Worm (Caenorhabditis elegans) whole organism, L4 larva: ENCODE data around the gene srt-28.

Experiments used
- D1046.2 ChIP-seq: fragments of 200-800 bp; sonication (Bioruptor generic); IDR thresholded peaks from 2 replicates; pipeline ENCODE4 v1.3.6; 2022; ENCODE audit warnings: missing genetic modification characterization, missing compliant biosample characterization
- F44E2.7 ChIP-seq: fragments of 200-800 bp; sonication (Bioruptor generic); IDR thresholded peaks from 2 replicates; pipeline ENCODE4 v2.1.2; 2022; ENCODE audit warnings: missing genetic modification characterization, missing compliant biosample characterization
- R02D3.7 ChIP-seq: fragments of 150-350 bp; sonication (generic microtip); optimal IDR thresholded peaks from 3 replicates; lab custom pipeline; 2014; ENCODE audit warnings: missing biosample characterization, missing genetic modification characterization
- T26A8.4 ChIP-seq: fragments of 200-800 bp; sonication (Bioruptor generic); IDR thresholded peaks from 2 replicates; pipeline ENCODE4 v1.3.6; 2022; ENCODE audit warnings: missing genetic modification characterization, missing compliant biosample characterization
- Y5F2A.4 ChIP-seq: fragments of 200-800 bp; sonication (Bioruptor generic); optimal IDR thresholded peaks from 2 replicates; lab custom pipeline; 2018; ENCODE audit warnings: mild to moderate bottlenecking, missing genetic modification characterization, missing compliant biosample characterization
- Y75B8A.6 ChIP-seq: fragments of 200-800 bp; sonication (Bioruptor generic); IDR thresholded peaks from 2 replicates; pipeline ENCODE4 v1.3.6; 2022; ENCODE audit warnings: missing genetic modification reagents, missing genetic modification characterization, missing compliant biosample characterization
- ZK337.2 ChIP-seq: fragments of 200-800 bp; sonication (Bioruptor generic); IDR thresholded peaks from 2 replicates; pipeline ENCODE4 v1.3.6; 2022; ENCODE audit warnings: missing genetic modification reagents, missing genetic modification characterization, missing compliant biosample characterization
- arid-1 ChIP-seq: fragments of 200-800 bp; sonication (Bioruptor generic); conservative IDR thresholded peaks from 2 replicates; pipeline ENCODE4 v1.3.6; 2022; ENCODE audit warnings: missing genetic modification reagents, missing genetic modification characterization, missing compliant biosample characterization
- attf-4 ChIP-seq: sonication (generic microtip); optimal IDR thresholded peaks from 3 replicates; lab custom pipeline; 2017; ENCODE audit warnings: missing biosample characterization, missing genetic modification characterization
- ceh-28 ChIP-seq: fragments of 150-350 bp; optimal IDR thresholded peaks from 2 replicates; lab custom pipeline; 2014; ENCODE audit warnings: missing biosample characterization, missing genetic modification reagents, missing genetic modification characterization
- ceh-32 ChIP-seq: sonication (generic microtip); optimal IDR thresholded peaks from 2 replicates; lab custom pipeline; 2016; ENCODE audit warnings: mild to moderate bottlenecking, missing genetic modification characterization, missing compliant biosample characterization; ENCODE audit not compliant: poor library complexity
- ceh-62 ChIP-seq: sonication (generic microtip); optimal IDR thresholded peaks from 2 replicates; lab custom pipeline; 2017; ENCODE audit warnings: missing biosample characterization, missing genetic modification characterization
- ceh-82 ChIP-seq: sonication (generic microtip); optimal IDR thresholded peaks from 2 replicates; lab custom pipeline; 2017; ENCODE audit warnings: missing biosample characterization, missing genetic modification characterization
- ces-1 ChIP-seq: fragments of 150-350 bp; sonication (generic microtip); optimal IDR thresholded peaks from 4 replicates; lab custom pipeline; 2014; ENCODE audit warnings: missing biosample characterization, missing genetic modification reagents, missing genetic modification characterization
- daf-16 ChIP-seq, 3 experiments: sonication (generic microtip); optimal IDR thresholded peaks; 2 replicates each; lab custom pipeline; 2016 to 2017; ENCODE audit warnings: missing genetic modification characterization in 3 of 3, missing genetic modification reagents in 3 of 3, mild to moderate bottlenecking in 2 of 3, missing compliant biosample characterization in 2 of 3, missing biosample characterization in 1 of 3, moderate library complexity in 1 of 3
- dmd-6 ChIP-seq: fragments of 200-800 bp; sonication (Bioruptor generic); IDR thresholded peaks from 2 replicates; pipeline ENCODE4 v1.3.6; 2022; ENCODE audit warnings: missing genetic modification reagents, missing genetic modification characterization, missing compliant biosample characterization
- dmd-9 ChIP-seq: fragments of 200-800 bp; sonication (Bioruptor generic); IDR thresholded peaks from 2 replicates; pipeline ENCODE4 v1.3.6; 2022; ENCODE audit warnings: missing genetic modification reagents, missing genetic modification characterization, missing compliant biosample characterization
- duxl-1 ChIP-seq: sonication (generic microtip); optimal IDR thresholded peaks from 2 replicates; lab custom pipeline; 2016; ENCODE audit warnings: mild to moderate bottlenecking, missing genetic modification characterization, moderate library complexity, missing compliant biosample characterization; ENCODE audit not compliant: poor library complexity
- egl-43 ChIP-seq: fragments of 200-800 bp; sonication (Bioruptor generic); IDR thresholded peaks from 2 replicates; pipeline ENCODE4 v1.3.6; 2022; ENCODE audit warnings: missing genetic modification reagents, missing genetic modification characterization, missing compliant biosample characterization
- hif-1 ChIP-seq, 2 experiments: sonication (generic microtip); optimal IDR thresholded peaks; 2 replicates each; lab custom pipeline; 2016 to 2017; ENCODE audit warnings: missing compliant biosample characterization in 2 of 2, missing genetic modification characterization in 2 of 2, missing genetic modification reagents in 2 of 2, missing genotype in 2 of 2, mild to moderate bottlenecking in 1 of 2
- hlh-11 ChIP-seq: fragments of 200-800 bp; sonication (Bioruptor generic); optimal IDR thresholded peaks from 2 replicates; lab custom pipeline; 2018; ENCODE audit warnings: mild to moderate bottlenecking, missing genetic modification characterization, missing compliant biosample characterization
- hmg-1.1 ChIP-seq: fragments of 200-800 bp; sonication (Bioruptor generic); IDR thresholded peaks from 2 replicates; pipeline ENCODE4 v1.3.6; 2022; ENCODE audit warnings: missing genetic modification reagents, missing genetic modification characterization, missing compliant biosample characterization
- jun-1 ChIP-seq: fragments of 150-350 bp; optimal IDR thresholded peaks from 2 replicates; lab custom pipeline; 2014; ENCODE audit warnings: missing biosample characterization, missing genetic modification reagents, missing genetic modification characterization
- lin-29 ChIP-seq: fragments of 200-800 bp; sonication (Bioruptor generic); IDR thresholded peaks from 2 replicates; pipeline ENCODE4 v1.3.6; 2022; ENCODE audit warnings: missing genetic modification reagents, missing genetic modification characterization, missing compliant biosample characterization
- lir-3 ChIP-seq: sonication (generic microtip); optimal IDR thresholded peaks from 2 replicates; lab custom pipeline; 2016; ENCODE audit warnings: mild to moderate bottlenecking, missing genetic modification characterization, missing compliant biosample characterization
- lsy-2 ChIP-seq, 2 experiments: fragments of 150-350 bp in 1 of 2; sonication (generic microtip) in 1 of 2; optimal IDR thresholded peaks; 2 replicates each; lab custom pipeline; 2014 to 2017; ENCODE audit warnings: missing biosample characterization in 2 of 2, missing genetic modification characterization in 2 of 2
- madf-5 ChIP-seq, 2 experiments: fragments of 200-800 bp; sonication (Bioruptor generic); IDR thresholded peaks; 2 replicates each; pipeline ENCODE4 v1.3.6; 2022; ENCODE audit warnings: missing compliant biosample characterization in 2 of 2, missing genetic modification characterization in 2 of 2
- madf-9 ChIP-seq: fragments of 200-800 bp; sonication (Bioruptor generic); conservative IDR thresholded peaks from 2 replicates; pipeline ENCODE4 v1.3.6; 2022; ENCODE audit warnings: missing genetic modification reagents, missing genetic modification characterization, missing compliant biosample characterization
- mep-1 ChIP-seq: fragments of 150-350 bp; sonication (generic microtip); optimal IDR thresholded peaks from 3 replicates; lab custom pipeline; 2014; ENCODE audit warnings: missing biosample characterization, missing genetic modification characterization
- mxl-2 ChIP-seq: fragments of 200-800 bp; sonication (Bioruptor generic); conservative IDR thresholded peaks from 2 replicates; pipeline ENCODE4 v1.3.6; 2022; ENCODE audit warnings: missing genetic modification reagents, missing genetic modification characterization, missing compliant biosample characterization
- nhr-10 ChIP-seq: fragments of 150-350 bp; optimal IDR thresholded peaks from 2 replicates; lab custom pipeline; 2014; ENCODE audit warnings: missing biosample characterization, missing genetic modification characterization
- nhr-25 ChIP-seq: sonication (generic microtip); optimal IDR thresholded peaks from 2 replicates; lab custom pipeline; 2017; ENCODE audit warnings: missing genetic modification characterization, mild to moderate bottlenecking, missing compliant biosample characterization, antibody characterized with exemption, moderate library complexity, borderline replicate concordance; ENCODE audit not compliant: insufficient read depth
- nhr-6 ChIP-seq: fragments of 150-350 bp; optimal IDR thresholded peaks from 2 replicates; lab custom pipeline; 2014; ENCODE audit warnings: missing biosample characterization, missing genetic modification characterization
- nhr-76 ChIP-seq: fragments of 150-350 bp; optimal IDR thresholded peaks from 2 replicates; lab custom pipeline; 2014; ENCODE audit warnings: missing biosample characterization, missing genetic modification characterization
- nhr-77 ChIP-seq: fragments of 150-350 bp; optimal IDR thresholded peaks from 2 replicates; lab custom pipeline; 2014; ENCODE audit warnings: missing biosample characterization, missing genetic modification characterization
- pha-4 ChIP-seq, 2 experiments: fragments of 150-350 bp in 1 of 2; fragments of 200-800 bp in 1 of 2; sonication (Bioruptor generic) in 1 of 2; IDR thresholded peaks in 1 of 2; optimal IDR thresholded peaks in 1 of 2; 2 replicates each; pipeline versions ENCODE4 v1.3.6 to Lab custom; 2014 to 2022; ENCODE audit warnings: missing genetic modification characterization in 2 of 2, missing genetic modification reagents in 2 of 2, missing biosample characterization in 1 of 2, missing compliant biosample characterization in 1 of 2
- php-3 ChIP-seq: fragments of 200-800 bp; sonication (Bioruptor generic); IDR thresholded peaks from 2 replicates; pipeline ENCODE4 v1.3.6; 2022; ENCODE audit warnings: missing genetic modification reagents, missing genetic modification characterization, missing compliant biosample characterization
- pqm-1 ChIP-seq: sonication (generic microtip); optimal IDR thresholded peaks from 2 replicates; lab custom pipeline; 2017; ENCODE audit warnings: missing biosample characterization, missing genetic modification characterization
- saeg-2 ChIP-seq: fragments of 200-800 bp; sonication (Bioruptor generic); IDR thresholded peaks from 2 replicates; pipeline ENCODE4 v1.3.6; 2022; ENCODE audit warnings: missing genetic modification reagents, missing genetic modification characterization, missing compliant biosample characterization
- set-16 ChIP-seq: fragments of 200-800 bp; sonication (Bioruptor generic); IDR thresholded peaks from 2 replicates; pipeline ENCODE4 v1.3.6; 2022; ENCODE audit warnings: missing genetic modification reagents, missing genetic modification characterization, missing compliant biosample characterization
- tag-97 ChIP-seq: fragments of 200-800 bp; sonication (Bioruptor generic); IDR thresholded peaks from 2 replicates; pipeline ENCODE4 v1.3.6; 2022; ENCODE audit warnings: missing genetic modification characterization, missing compliant biosample characterization
- tra-1 ChIP-seq: fragments of 200-800 bp; sonication (Bioruptor generic); IDR thresholded peaks from 2 replicates; pipeline ENCODE4 v1.3.6; 2022; ENCODE audit warnings: missing genetic modification reagents, missing genetic modification characterization, missing compliant biosample characterization
- unc-130 ChIP-seq: sonication (generic microtip); optimal IDR thresholded peaks from 2 replicates; lab custom pipeline; 2016; ENCODE audit warnings: missing genetic modification reagents, missing genetic modification characterization, missing compliant biosample characterization
- unc-39 ChIP-seq: sonication (generic microtip); optimal IDR thresholded peaks from 2 replicates; lab custom pipeline; 2017; ENCODE audit warnings: missing biosample characterization, missing genetic modification characterization
- vab-7 ChIP-seq: fragments of 200-800 bp; sonication (Bioruptor generic); IDR thresholded peaks from 2 replicates; pipeline ENCODE4 v1.3.6; 2022; ENCODE audit warnings: missing genetic modification reagents, missing genetic modification characterization, missing compliant biosample characterization
- zfp-2 ChIP-seq: sonication (generic microtip); optimal IDR thresholded peaks from 2 replicates; lab custom pipeline; 2016; ENCODE audit warnings: mild to moderate bottlenecking, missing genetic modification characterization, missing compliant biosample characterization

The srt-28 gene

DNA sequence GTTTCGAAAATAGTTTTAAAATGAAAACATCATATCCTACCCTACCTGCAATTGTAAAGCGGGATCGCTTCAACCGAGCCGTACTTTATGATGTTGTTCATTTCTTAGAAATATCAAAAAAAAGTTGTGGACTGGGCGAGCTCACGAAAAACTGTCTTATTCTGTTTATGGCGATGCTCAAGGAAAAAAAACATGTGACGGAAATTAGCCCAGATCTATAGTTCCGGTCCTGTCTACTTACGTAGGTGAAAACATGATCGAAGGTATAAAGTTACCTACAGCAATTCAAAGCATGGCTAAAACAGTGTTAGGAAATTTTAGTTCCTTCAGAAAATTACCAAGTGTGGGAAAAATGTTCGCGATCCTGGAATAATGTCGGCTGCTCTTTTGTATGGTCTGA lies 7.3 kb upstream of the srt-28 start, which contains the start of gene srt-27:
Gene srt-27 (minus strand): TSS at position 101 of the 400 bp plus-strand sequence.
- TF ChIP-seq F44E2.7: no peak
- no peak for TF ChIP-seq Y75B8A.6 (GFP tag; lab: Robert Waterston, UW)
- no peak for TF ChIP-seq arid-1
- no peak for TF ChIP-seq D1046.2 (GFP tag; lab: Robert Waterston, UW)
- TF ChIP-seq egl-43: no peak
- TF ChIP-seq tra-1: no peak
- TF ChIP-seq nhr-10 (tag; lab: Kevin White, UChicago): no peak
- no peak for TF ChIP-seq vab-7 (GFP tag; lab: Robert Waterston, UW)
- no peak for TF ChIP-seq hlh-11 (tag; lab: Kevin White, UChicago)
- TF ChIP-seq dmd-9 (GFP tag; lab: Robert Waterston, UW): no peak
- TF ChIP-seq nhr-77: no peak
- TF ChIP-seq zfp-2: no peak

DNA sequence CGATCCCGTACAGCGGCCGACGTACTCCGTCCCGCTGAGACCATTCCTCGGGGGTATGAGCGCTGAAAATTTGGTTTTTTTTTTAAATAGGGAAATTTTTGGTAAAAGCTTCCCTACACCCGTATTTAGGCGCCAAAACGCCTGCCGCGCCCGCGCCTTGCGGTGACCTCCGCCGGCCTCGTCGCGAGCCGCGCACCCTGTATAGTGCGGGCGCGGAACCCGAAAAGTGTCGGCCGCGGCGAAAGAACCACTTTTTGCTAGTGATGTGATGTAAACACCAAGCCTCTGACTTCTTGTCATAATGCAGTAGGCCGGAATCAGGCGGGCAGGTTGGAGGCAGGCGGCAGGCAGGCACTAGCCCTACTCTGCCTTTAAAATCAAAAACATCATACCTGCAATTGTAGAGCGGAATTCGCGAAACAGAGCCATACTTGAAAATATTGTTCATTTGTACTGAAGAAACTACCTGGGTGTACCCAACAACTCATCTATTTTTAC lies 5.3 kb upstream of the srt-28 start, which contains the start of gene srt-29:
Gene srt-29 (minus strand): TSS at position 448 of the 498 bp plus-strand sequence.
- no peak for TF ChIP-seq daf-16 (GFP tag; optimal IDR thresholded peaks at IDR 0.05; lab: Kevin White, UChicago)
- no peak for TF ChIP-seq daf-16 (tag; optimal IDR thresholded peaks at IDR 0.05; lab: Kevin White, UChicago)
- no peak for TF ChIP-seq R02D3.7 (tag; lab: Kevin White, UChicago)
- peak; percentile 55; the same call in 1 of the 2 replicates for TF ChIP-seq egl-43
- TF ChIP-seq jun-1: no peak
- TF ChIP-seq ceh-32 (tag; lab: Kevin White, UChicago): no peak
- no peak for TF ChIP-seq nhr-76
- TF ChIP-seq nhr-77: no peak
- no peak for TF ChIP-seq pqm-1 (tag; lab: Kevin White, UChicago)
- no peak for TF ChIP-seq lir-3 (tag; lab: Kevin White, UChicago)
- no peak for TF ChIP-seq ZK337.2 (GFP tag; lab: Robert Waterston, UW)
- TF ChIP-seq ceh-82: no peak
- TF ChIP-seq ceh-28: no peak
- TF ChIP-seq mxl-2 (GFP tag; lab: Robert Waterston, UW): 0 out of 2 replicates have a peak, but pooled peaks have one; percentile 15
- TF ChIP-seq Y5F2A.4 (GFP tag; lab: Kevin White, UChicago): no peak
- peak; percentile 93 for TF ChIP-seq set-16 (GFP tag; lab: Robert Waterston, UW)
- TF ChIP-seq dmd-6: no peak
- TF ChIP-seq lin-29 (GFP tag; lab: Robert Waterston, UW): no peak
- TF ChIP-seq saeg-2 (GFP tag; lab: Robert Waterston, UW): no peak
- TF ChIP-seq mep-1: no peak
- no peak for TF ChIP-seq attf-4 (tag; lab: Kevin White, UChicago)
- TF ChIP-seq tag-97 (GFP tag; lab: Robert Waterston, UW): no peak
- TF ChIP-seq ceh-62: no peak

DNA sequence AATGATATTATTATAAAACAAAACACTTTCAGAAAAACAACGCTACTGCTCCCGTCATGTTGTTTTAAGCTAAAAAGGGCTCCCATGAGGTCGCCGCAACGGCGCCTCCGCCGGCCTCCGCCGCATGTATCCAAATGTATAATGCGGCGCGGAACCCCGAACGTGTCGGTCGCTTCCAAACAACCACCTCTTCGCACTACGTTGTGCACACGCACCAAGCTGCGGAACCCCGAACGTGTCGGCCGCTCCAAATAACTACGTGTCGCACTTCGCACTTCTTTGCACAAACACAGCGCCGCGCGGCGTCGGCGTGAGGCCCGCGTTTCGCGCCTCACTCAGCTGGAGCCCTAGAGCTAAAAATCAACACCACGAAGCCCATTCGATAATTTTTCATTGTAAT lies 3.5 kb upstream of the srt-28 start:
- TF ChIP-seq set-16 (GFP tag; lab: Robert Waterston, UW): peak; percentile 80
- TF ChIP-seq nhr-6 (tag; lab: Kevin White, UChicago): no peak

DNA sequence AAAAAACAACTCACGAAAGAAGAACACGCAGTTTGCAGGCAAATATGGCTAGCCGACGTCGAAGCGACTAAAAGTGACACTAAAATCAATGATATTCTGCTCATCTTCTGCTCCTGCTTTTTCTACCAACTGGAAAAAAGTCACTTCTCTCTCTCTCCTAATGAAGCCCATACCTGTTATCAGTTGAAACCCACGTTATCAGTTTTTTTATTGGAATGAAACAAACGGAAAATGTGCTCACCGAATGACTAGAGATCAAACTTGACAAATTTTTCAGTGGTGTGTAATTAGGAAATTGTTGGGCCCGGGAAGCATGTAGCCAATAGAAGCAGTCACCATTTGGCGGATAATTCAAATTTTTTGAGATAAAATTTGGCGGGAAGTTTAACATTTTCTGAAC lies 2.0 kb downstream of the srt-28 start, which contains the start of gene C24B9.3:
Gene C24B9.3 (minus strand): TSS at position 171 of the 400 bp plus-strand sequence.
- peak; percentile 45 for TF ChIP-seq nhr-77
- TF ChIP-seq vab-7 (GFP tag; lab: Robert Waterston, UW): no peak
- no peak for TF ChIP-seq php-3 (GFP tag; lab: Robert Waterston, UW)
- TF ChIP-seq unc-39 (tag; lab: Kevin White, UChicago): no peak
- no peak for TF ChIP-seq ces-1
- TF ChIP-seq F44E2.7: no peak
- TF ChIP-seq nhr-25 (tag; lab: Kevin White, UChicago): no peak
- TF ChIP-seq saeg-2 (GFP tag; lab: Robert Waterston, UW): no peak
- no peak for TF ChIP-seq lsy-2 (tag; optimal IDR thresholded peaks at IDR 0.05; lab: Kevin White, UChicago)
- TF ChIP-seq T26A8.4: no peak
- no peak for TF ChIP-seq madf-5 (GFP tag; IDR thresholded peaks at IDR 0.05; lab: Robert Waterston, UW)
- TF ChIP-seq pha-4 (GFP tag; IDR thresholded peaks at IDR 0.05; lab: Robert Waterston, UW): no peak
- no peak for TF ChIP-seq pha-4 (tag; optimal IDR thresholded peaks at IDR 0.05; lab: Kevin White, UChicago)
- TF ChIP-seq madf-9 (GFP tag; lab: Robert Waterston, UW): no peak
- no peak for TF ChIP-seq hif-1 (tag; optimal IDR thresholded peaks at IDR 0.05; lab: Kevin White, UChicago)
- no peak for TF ChIP-seq unc-130
- no peak for TF ChIP-seq hmg-1.1
- TF ChIP-seq duxl-1: no peak
